Worm (Caenorhabditis elegans) whole organism, L4/young adult: Measurements from ENCODE around the gene klp-17.

ENCODE experiments used
- W03F9.2 ChIP-seq: fragments of 150-350 bp; optimal IDR thresholded peaks from 2 replicates; lab custom pipeline; 2014; ENCODE audit warnings: missing biosample characterization, missing genetic modification characterization
- dao-5 ChIP-seq: sonication (generic microtip); optimal IDR thresholded peaks from 2 replicates; lab custom pipeline; 2016; ENCODE audit warnings: missing genotype, missing genetic modification characterization, moderate library complexity, missing compliant biosample characterization
- him-1 ChIP-seq: sonication (generic microtip); optimal IDR thresholded peaks from 2 replicates; lab custom pipeline; 2016; ENCODE audit warnings: missing genotype, missing genetic modification reagents, missing genetic modification characterization, missing compliant biosample characterization

ce11 chrII:11459883-11460282, 7.6 kb downstream of the klp-17 start:
- TF ChIP-seq him-1 (tag; lab: Kevin White, UChicago) (no peak), dao-5 (tag; lab: Kevin White, UChicago) (no peak), W03F9.2 (tag; lab: Kevin White, UChicago) (no peak)
